Worm (Caenorhabditis elegans): ENCODE data around the gene din-1.

ce11 chrII:11632689-11633088 lies 720 bp downstream of the din-1 start:
- TF ChIP-seq klf-2 (GFP tag; conservative IDR thresholded peaks at IDR 0.05) (no peak), ref-1 (GFP tag; conservative IDR thresholded peaks at IDR 0.05) (0 out of 2 replicates have a peak, but pooled peaks have one; percentile 6), tab-1 (GFP tag; IDR thresholded peaks at IDR 0.05) (no peak)
